Worm (Caenorhabditis elegans): ENCODE results near the gene sek-4.
A peak's percentile ranks its signal among the peaks of the same experiment; 100 is the strongest.

The sek-4 gene

ce11 chrX:5377307-5377706 lies 2.4 kb downstream of the sek-4 start, which contains the start of gene sek-5:
TSS of gene sek-5 (plus strand) at chrX:5377607.
- no peak for TF ChIP-seq nhr-237 (tag; optimal IDR thresholded peaks at IDR 0.05)
- no peak for TF ChIP-seq mab-9 (GFP tag; IDR thresholded peaks at IDR 0.05)
- no peak for TF ChIP-seq efl-1 (optimal IDR thresholded peaks at IDR 0.05)
- no peak for TF ChIP-seq efl-1 (GFP tag; optimal IDR thresholded peaks at IDR 0.05 in 1 of 2)
- TF ChIP-seq ceh-90 (tag; optimal IDR thresholded peaks at IDR 0.05): no peak
- TF ChIP-seq nhr-20 (tag; optimal IDR thresholded peaks at IDR 0.05): no peak
- no peak for TF ChIP-seq ceh-88 (GFP tag; IDR thresholded peaks at IDR 0.05)
- TF ChIP-seq ces-1 (GFP tag; optimal IDR thresholded peaks at IDR 0.05): no peak
- no peak for TF ChIP-seq pqm-1 (tag; optimal IDR thresholded peaks at IDR 0.05)
- no peak for TF ChIP-seq efl-3 (GFP tag; optimal IDR thresholded peaks at IDR 0.05)
- no peak for TF ChIP-seq ceh-82 (tag; optimal IDR thresholded peaks at IDR 0.05)
- TF ChIP-seq unc-30 (tag; optimal IDR thresholded peaks at IDR 0.05): no peak

- peak; percentile 84 for TF ChIP-seq dsc-1 (tag; optimal IDR thresholded peaks at IDR 0.05)
- no peak for TF ChIP-seq mdl-1 (tag; optimal IDR thresholded peaks at IDR 0.05)
- TF ChIP-seq nhr-20 (tag; optimal IDR thresholded peaks at IDR 0.05): no peak
- TF ChIP-seq nhr-47 (tag; optimal IDR thresholded peaks at IDR 0.05): no peak
- no peak for TF ChIP-seq ceh-90 (tag; optimal IDR thresholded peaks at IDR 0.05)
Measured at ce11 chrX:5382778-5383177, 7.9 kb downstream of the sek-4 start.

DNA sequence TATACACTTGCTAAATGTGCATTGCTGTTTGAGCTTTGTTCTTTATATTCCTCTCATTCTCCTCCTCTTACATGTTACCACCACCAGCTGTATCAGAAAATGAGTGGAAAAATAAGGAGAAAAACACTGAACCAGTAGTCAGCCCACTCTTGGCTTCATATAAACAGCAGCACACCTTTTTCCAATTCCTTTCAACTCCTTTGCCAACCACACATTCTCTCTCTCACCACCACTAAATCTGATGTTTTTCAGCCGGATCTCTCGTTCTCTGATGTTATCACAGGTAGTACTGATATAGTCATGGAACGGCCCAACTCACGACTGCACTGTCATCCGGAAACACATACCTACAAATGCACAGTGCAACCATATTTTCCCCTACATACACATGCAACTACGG lies 11.7 kb downstream of the sek-4 start, which contains the start of gene kcnl-3:
Gene kcnl-3, plus strand, starts transcription at position 301 of the 400 bp plus-strand sequence.
- TF ChIP-seq lsy-2 (tag; optimal IDR thresholded peaks at IDR 0.05): no peak
- no peak for TF ChIP-seq tlp-1 (tag; optimal IDR thresholded peaks at IDR 0.05)
- no peak for TF ChIP-seq hlh-4 (tag; optimal IDR thresholded peaks at IDR 0.05)

ce11 chrX:5387629-5388028 lies 12.8 kb downstream of the sek-4 start:
- TF ChIP-seq tbx-2 (tag; optimal IDR thresholded peaks at IDR 0.05) (no peak), lin-35 (GFP tag; optimal IDR thresholded peaks at IDR 0.05) (no peak), lir-3 (tag; optimal IDR thresholded peaks at IDR 0.05; ENCODE audit: poor library complexity) (no peak), mep-1 (tag; optimal IDR thresholded peaks at IDR 0.05) (peak; percentile 1), hpl-2 (GFP tag; optimal IDR thresholded peaks at IDR 0.05) (no peak), elt-3 (tag; optimal IDR thresholded peaks at IDR 0.05) (no peak), egl-13 (tag; optimal IDR thresholded peaks at IDR 0.05) (no peak), lin-14 (GFP tag; optimal IDR thresholded peaks at IDR 0.05) (peak; percentile 53), ces-1 (GFP tag; optimal IDR thresholded peaks at IDR 0.05) (no peak), ama-1 (optimal IDR thresholded peaks at IDR 0.05) (no peak), hlh-17 (GFP tag; optimal IDR thresholded peaks at IDR 0.05; ENCODE audit: borderline replicate concordance) (no peak), fkh-4 (tag; optimal IDR thresholded peaks at IDR 0.05; ENCODE audit: borderline replicate concordance) (no peak), pag-3 (tag; optimal IDR thresholded peaks at IDR 0.05; ENCODE audit: borderline replicate concordance, insufficient read depth) (no peak), nhr-19 (GFP tag; conservative IDR thresholded peaks at IDR 0.05) (no peak), Y116A8C.19 (tag; optimal IDR thresholded peaks at IDR 0.05; ENCODE audit: borderline replicate concordance) (no peak), irx-1 (tag; optimal IDR thresholded peaks at IDR 0.05) (no peak), nhr-11 (tag; optimal IDR thresholded peaks at IDR 0.05) (peak; percentile 30), mab-9 (GFP tag; IDR thresholded peaks at IDR 0.05) (no peak), hlh-4 (tag; optimal IDR thresholded peaks at IDR 0.05) (peak; percentile 86), nhr-47 (tag; optimal IDR thresholded peaks at IDR 0.05) (peak; percentile 65), fos-1 (tag; optimal IDR thresholded peaks at IDR 0.05) (no peak), sox-4 (tag; optimal IDR thresholded peaks at IDR 0.05) (peak; percentile 38), unc-86 (tag; optimal IDR thresholded peaks at IDR 0.05) (no peak), ceh-63 (GFP tag; optimal IDR thresholded peaks at IDR 0.05) (no peak), nhr-90 (tag; optimal IDR thresholded peaks at IDR 0.05; ENCODE audit: poor library complexity) (no peak), fkh-8 (tag; optimal IDR thresholded peaks at IDR 0.05) (peak; percentile 88), egl-27 (tag; optimal IDR thresholded peaks at IDR 0.05) (no peak), swsn-7 (tag; optimal IDR thresholded peaks at IDR 0.05) (peak; percentile 12), nhr-77 (tag; optimal IDR thresholded peaks at IDR 0.05) (no peak), vab-15 (tag; optimal IDR thresholded peaks at IDR 0.05) (no peak), ceh-8 (GFP tag; optimal IDR thresholded peaks at IDR 0.05) (peak; percentile 49), sup-37 (GFP tag; optimal IDR thresholded peaks at IDR 0.05) (no peak), rnt-1 (tag; optimal IDR thresholded peaks at IDR 0.05) (no peak)
